Worm (Caenorhabditis elegans): ENCODE measurements around the gene F18E3.12.

DNA sequence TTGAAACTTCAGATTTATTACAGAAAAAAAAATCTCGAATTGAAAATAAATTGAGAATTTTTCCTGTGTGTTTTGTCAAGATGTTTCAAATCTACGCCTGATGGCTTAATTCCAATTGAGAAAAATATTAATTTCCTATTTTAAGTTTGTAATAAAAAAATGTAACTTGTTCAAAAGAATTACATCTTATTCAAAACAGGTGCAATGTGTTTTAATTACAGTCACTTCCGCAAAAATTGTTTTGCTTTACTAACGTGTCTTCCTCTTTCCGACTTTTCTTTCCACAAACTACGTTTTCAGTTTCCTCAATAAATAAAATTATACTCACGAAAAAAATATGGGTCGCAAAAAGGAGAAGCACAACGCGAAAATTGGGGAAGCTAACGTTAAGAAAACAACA, 23.2 kb downstream of the F18E3.12 start, which contains the start of gene F25E5.16:
- TF ChIP-seq nhr-76 (tag; optimal IDR thresholded peaks at IDR 0.05) (no peak), sptf-1 (tag; optimal IDR thresholded peaks at IDR 0.05) (no peak), mab-5 (tag; optimal IDR thresholded peaks at IDR 0.05) (no peak), unc-62 (GFP tag; optimal IDR thresholded peaks at IDR 0.05) (no peak), M03D4.4 (tag; optimal IDR thresholded peaks at IDR 0.05) (no peak), nhr-12 (tag; optimal IDR thresholded peaks at IDR 0.05) (no peak), lsy-2 (tag; optimal IDR thresholded peaks at IDR 0.05) (no peak)

Data from whole organism, mixed stage, embryonic.